Worm (Caenorhabditis elegans): ENCODE measurements around the gene B0272.4.

ce11 chrX:9436843-9437312 is 8.6 kb downstream of the B0272.4 start, which contains the start of gene tbb-4:
- no peak for TF ChIP-seq snpc-4 (GFP tag; optimal IDR thresholded peaks at IDR 0.05)
- TF ChIP-seq snpc-4 (tag; optimal IDR thresholded peaks at IDR 0.05), result no peak
- TF ChIP-seq B0261.1 (tag; optimal IDR thresholded peaks at IDR 0.05), result no peak
- no peak for TF ChIP-seq lin-35 (GFP tag; optimal IDR thresholded peaks at IDR 0.05)
- no peak for TF ChIP-seq snpc-1.1 (tag; optimal IDR thresholded peaks at IDR 0.05; ENCODE audit: insufficient read depth)
- TF ChIP-seq cebp-2 (GFP tag; IDR thresholded peaks at IDR 0.05), result no peak
- TF ChIP-seq F22D6.2 (tag; optimal IDR thresholded peaks at IDR 0.05), result no peak

All from whole organism, young adult.